Worm (Caenorhabditis elegans) whole organism, mixed stage, embryonic: ENCODE data around the gene pqn-15.

Source experiments
- M03D4.4 ChIP-seq: sonication (generic microtip); optimal IDR thresholded peaks from 2 replicates; lab custom pipeline; 2017; ENCODE audit warnings: mild to moderate bottlenecking, missing genetic modification characterization, missing compliant biosample characterization
- bed-3 ChIP-seq: fragments of 200-800 bp; sonication (Bioruptor generic); optimal IDR thresholded peaks from 3 replicates; lab custom pipeline; 2018; ENCODE audit warnings: mild to moderate bottlenecking, missing genetic modification characterization, moderate library complexity, missing compliant biosample characterization
- blmp-1 ChIP-seq: fragments of 150-350 bp; optimal IDR thresholded peaks from 2 replicates; lab custom pipeline; 2014; ENCODE audit warnings: missing biosample characterization, missing genetic modification characterization
- ceh-39 ChIP-seq: fragments of 150-350 bp; optimal IDR thresholded peaks from 2 replicates; lab custom pipeline; 2014; ENCODE audit warnings: missing biosample characterization, missing genetic modification characterization
- ceh-43 ChIP-seq: fragments of 200-800 bp; sonication (Bioruptor generic); optimal IDR thresholded peaks from 2 replicates; lab custom pipeline; 2018; ENCODE audit warnings: mild to moderate bottlenecking, missing genetic modification characterization, moderate library complexity, missing compliant biosample characterization
- ceh-83 ChIP-seq: fragments of 200-800 bp; sonication (Bioruptor generic); optimal IDR thresholded peaks from 2 replicates; lab custom pipeline; 2018; ENCODE audit warnings: mild to moderate bottlenecking, missing genetic modification characterization, missing compliant biosample characterization
- ces-1 ChIP-seq: fragments of 150-350 bp; optimal IDR thresholded peaks from 2 replicates; lab custom pipeline; 2014; ENCODE audit warnings: missing biosample characterization, missing genetic modification reagents, missing genetic modification characterization
- cnd-1 ChIP-seq: fragments of 200-800 bp; sonication (Bioruptor generic); optimal IDR thresholded peaks from 2 replicates; lab custom pipeline; 2018; ENCODE audit warnings: mild to moderate bottlenecking, missing genetic modification characterization, missing compliant biosample characterization
- drap-1 ChIP-seq: fragments of 200-800 bp; sonication (Bioruptor generic); optimal IDR thresholded peaks from 3 replicates; lab custom pipeline; 2018; ENCODE audit warnings: mild to moderate bottlenecking, missing genetic modification characterization, missing compliant biosample characterization
- elt-1 ChIP-seq: sonication (generic microtip); optimal IDR thresholded peaks from 2 replicates; lab custom pipeline; 2017; ENCODE audit warnings: missing genetic modification characterization, mild to moderate bottlenecking, missing compliant biosample characterization, antibody characterized with exemption, moderate library complexity, borderline replicate concordance; ENCODE audit not compliant: insufficient read depth
- elt-3 ChIP-seq: fragments of 150-350 bp; optimal IDR thresholded peaks from 2 replicates; lab custom pipeline; 2014; ENCODE audit warnings: missing biosample characterization, missing genetic modification characterization
- flh-1 ChIP-seq: fragments of 200-800 bp; sonication (Bioruptor generic); optimal IDR thresholded peaks from 2 replicates; lab custom pipeline; 2018; ENCODE audit warnings: mild to moderate bottlenecking, missing genetic modification characterization, moderate library complexity, missing compliant biosample characterization
- ham-2 ChIP-seq: fragments of 200-800 bp; sonication (Bioruptor generic); optimal IDR thresholded peaks from 2 replicates; lab custom pipeline; 2018; ENCODE audit warnings: mild to moderate bottlenecking, missing genetic modification characterization, missing compliant biosample characterization
- hlh-1 ChIP-seq: fragments of 150-350 bp; optimal IDR thresholded peaks from 2 replicates; lab custom pipeline; 2014; ENCODE audit warnings: missing biosample characterization, missing genetic modification reagents, missing genetic modification characterization
- lin-13 ChIP-seq: fragments of 150-350 bp; optimal IDR thresholded peaks from 2 replicates; lab custom pipeline; 2014; ENCODE audit warnings: missing biosample characterization, missing genetic modification characterization
- lin-32 ChIP-seq: fragments of 200-800 bp; sonication (Bioruptor generic); optimal IDR thresholded peaks from 2 replicates; lab custom pipeline; 2018; ENCODE audit warnings: mild to moderate bottlenecking, missing genetic modification characterization, missing compliant biosample characterization
- lsy-2 ChIP-seq: fragments of 150-350 bp; optimal IDR thresholded peaks from 2 replicates; lab custom pipeline; 2014; ENCODE audit warnings: missing biosample characterization, missing genetic modification characterization
- mab-5 ChIP-seq: fragments of 150-350 bp; optimal IDR thresholded peaks from 2 replicates; lab custom pipeline; 2014; ENCODE audit warnings: missing biosample characterization, missing genetic modification characterization
- mep-1 ChIP-seq: fragments of 150-350 bp; optimal IDR thresholded peaks from 2 replicates; lab custom pipeline; 2017; ENCODE audit warnings: missing biosample characterization, missing genetic modification reagents, missing genetic modification characterization, inconsistent platforms
- mls-2 ChIP-seq: sonication (generic microtip); optimal IDR thresholded peaks from 2 replicates; lab custom pipeline; 2016; ENCODE audit warnings: mild to moderate bottlenecking, missing genetic modification characterization, moderate library complexity, missing compliant biosample characterization
- nhr-12 ChIP-seq: fragments of 150-350 bp; optimal IDR thresholded peaks from 2 replicates; lab custom pipeline; 2014; ENCODE audit warnings: missing biosample characterization, missing genetic modification characterization
- nhr-2 ChIP-seq: fragments of 150-350 bp; optimal IDR thresholded peaks from 2 replicates; lab custom pipeline; 2014; ENCODE audit warnings: missing biosample characterization, missing genetic modification characterization
- nhr-237 ChIP-seq: fragments of 150-350 bp; optimal IDR thresholded peaks from 2 replicates; lab custom pipeline; 2014; ENCODE audit warnings: missing biosample characterization, missing genetic modification characterization
- nhr-28 ChIP-seq: fragments of 150-350 bp; optimal IDR thresholded peaks from 2 replicates; lab custom pipeline; 2014; ENCODE audit warnings: missing biosample characterization, missing genetic modification characterization
- nhr-76 ChIP-seq: sonication (generic microtip); optimal IDR thresholded peaks from 2 replicates; lab custom pipeline; 2017; ENCODE audit warnings: missing biosample characterization, missing genetic modification characterization
- pha-4 ChIP-seq: fragments of 150-350 bp; optimal IDR thresholded peaks from 2 replicates; lab custom pipeline; 2018; ENCODE audit warnings: missing biosample characterization, missing genetic modification reagents, missing genetic modification characterization
- sem-2 ChIP-seq: fragments of 200-800 bp; sonication (Bioruptor generic); optimal IDR thresholded peaks from 2 replicates; lab custom pipeline; 2018; ENCODE audit warnings: mild to moderate bottlenecking, missing genetic modification characterization, missing compliant biosample characterization
- snpc-4 ChIP-seq: fragments of 150-350 bp; optimal IDR thresholded peaks from 2 replicates; lab custom pipeline; 2014; ENCODE audit warnings: missing biosample characterization, missing genetic modification characterization
- sptf-1 ChIP-seq: sonication (generic microtip); optimal IDR thresholded peaks from 2 replicates; lab custom pipeline; 2017; ENCODE audit warnings: mild to moderate bottlenecking, missing genetic modification characterization, moderate library complexity, missing compliant biosample characterization
- tbx-8 ChIP-seq: fragments of 200-800 bp; sonication (Bioruptor generic); optimal IDR thresholded peaks from 2 replicates; lab custom pipeline; 2018; ENCODE audit warnings: mild to moderate bottlenecking, missing genetic modification characterization, moderate library complexity, missing compliant biosample characterization
- unc-120 ChIP-seq: sonication (generic microtip); optimal IDR thresholded peaks from 2 replicates; lab custom pipeline; 2017; ENCODE audit warnings: missing genetic modification characterization, missing compliant biosample characterization; ENCODE audit not compliant: poor library complexity, severe bottlenecking
- unc-39 ChIP-seq: fragments of 150-350 bp; optimal IDR thresholded peaks from 2 replicates; lab custom pipeline; 2014; ENCODE audit warnings: missing biosample characterization, missing genetic modification characterization
- unc-62 ChIP-seq: fragments of 150-350 bp; optimal IDR thresholded peaks from 2 replicates; lab custom pipeline; 2014; ENCODE audit warnings: missing biosample characterization, missing genetic modification reagents, missing genetic modification characterization
- zip-8 ChIP-seq: fragments of 150-350 bp; optimal IDR thresholded peaks from 2 replicates; lab custom pipeline; 2014; ENCODE audit warnings: missing biosample characterization, missing genetic modification characterization
- ztf-11 ChIP-seq: fragments of 150-350 bp; optimal IDR thresholded peaks from 2 replicates; lab custom pipeline; 2014; ENCODE audit warnings: missing biosample characterization, missing genetic modification characterization

pqn-15 gene

ce11 chrX:4263820-4264219 lies 42.9 kb downstream of the pqn-15 start:
- TF ChIP-seq elt-3 (tag; lab: Kevin White, UChicago): no peak
- TF ChIP-seq sptf-1 (tag; lab: Kevin White, UChicago): no peak
- TF ChIP-seq lin-32: no peak
- TF ChIP-seq nhr-76 (tag; lab: Kevin White, UChicago): no peak
- no peak for TF ChIP-seq flh-1 (GFP tag; lab: Kevin White, UChicago)
- no peak for TF ChIP-seq unc-62 (GFP tag; lab: Kevin White, UChicago)
- TF ChIP-seq mep-1: no peak
- no peak for TF ChIP-seq ztf-11 (tag; lab: Kevin White, UChicago)
- no peak for TF ChIP-seq ham-2 (GFP tag; lab: Kevin White, UChicago)
- no peak for TF ChIP-seq ces-1 (GFP tag; lab: Kevin White, UChicago)
- no peak for TF ChIP-seq ceh-83 (GFP tag; lab: Kevin White, UChicago)
- TF ChIP-seq nhr-12 (tag; lab: Kevin White, UChicago): no peak
- TF ChIP-seq nhr-2 (tag; lab: Kevin White, UChicago): no peak

DNA sequence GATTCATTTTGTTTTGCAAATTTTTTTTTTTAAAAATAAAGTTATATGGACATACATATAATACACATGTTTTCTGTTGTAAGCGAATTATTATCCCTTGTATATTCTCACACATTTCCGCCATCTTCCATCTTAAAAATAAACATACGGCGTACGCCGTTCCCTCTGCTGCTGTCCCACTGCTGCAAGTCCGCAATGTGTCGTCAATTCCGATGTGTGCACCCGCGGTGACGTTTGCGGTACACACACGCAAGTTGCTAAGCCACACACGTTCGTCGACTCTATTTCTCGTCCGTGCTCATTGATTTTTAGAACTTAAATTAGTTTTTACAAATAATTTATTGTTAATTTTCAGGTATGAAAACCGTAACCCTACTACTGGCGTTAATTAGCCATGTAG lies 46.5 kb downstream of the pqn-15 start, which contains the start of gene C52B9.4:
C52B9.4 (plus strand) TSS at position 356 of the 400 bp plus-strand sequence.
- TF ChIP-seq nhr-12 (tag; lab: Kevin White, UChicago): no peak
- TF ChIP-seq pha-4 (tag; lab: Kevin White, UChicago): peak; percentile 65
- TF ChIP-seq ham-2 (GFP tag; lab: Kevin White, UChicago): no peak
- peak; percentile 8 for TF ChIP-seq mep-1
- TF ChIP-seq lin-13: peak; percentile 51
- TF ChIP-seq sem-2 (GFP tag; lab: Kevin White, UChicago): no peak
- TF ChIP-seq unc-62 (GFP tag; lab: Kevin White, UChicago): no peak

DNA sequence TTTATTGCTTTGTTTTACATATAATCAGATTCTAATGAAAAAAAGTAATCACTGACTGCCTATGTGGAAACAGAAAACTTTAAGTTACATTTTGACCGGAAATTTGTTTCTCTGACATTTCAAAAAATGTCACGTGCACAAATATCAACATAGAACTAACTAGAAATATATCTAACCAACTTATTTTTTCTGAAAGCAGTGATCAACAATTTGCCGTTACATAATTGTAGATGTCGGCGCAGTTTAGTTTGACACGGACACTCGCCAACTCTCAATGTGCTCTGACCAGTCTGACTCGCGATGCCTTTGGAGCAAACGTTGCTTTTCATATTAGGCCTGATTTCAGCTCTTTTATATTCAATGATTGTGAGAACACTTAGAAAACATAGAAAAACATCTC lies 50.0 kb downstream of the pqn-15 start, which contains the start of gene srv-6:
srv-6 (plus strand) TSS at position 301 of the 400 bp plus-strand sequence.
- TF ChIP-seq nhr-76 (tag; lab: Kevin White, UChicago) (no peak), pha-4 (tag; lab: Kevin White, UChicago) (no peak), mab-5 (no peak), ceh-83 (GFP tag; lab: Kevin White, UChicago) (no peak), nhr-28 (tag; lab: Kevin White, UChicago) (no peak), lin-32 (no peak), cnd-1 (tag; lab: Kevin White, UChicago) (no peak), snpc-4 (tag; lab: Kevin White, UChicago) (no peak), unc-62 (GFP tag; lab: Kevin White, UChicago) (no peak), sem-2 (GFP tag; lab: Kevin White, UChicago) (no peak), ztf-11 (tag; lab: Kevin White, UChicago) (no peak), hlh-1 (no peak), elt-3 (tag; lab: Kevin White, UChicago) (no peak), ceh-43 (GFP tag; lab: Kevin White, UChicago) (no peak), unc-39 (no peak)

DNA sequence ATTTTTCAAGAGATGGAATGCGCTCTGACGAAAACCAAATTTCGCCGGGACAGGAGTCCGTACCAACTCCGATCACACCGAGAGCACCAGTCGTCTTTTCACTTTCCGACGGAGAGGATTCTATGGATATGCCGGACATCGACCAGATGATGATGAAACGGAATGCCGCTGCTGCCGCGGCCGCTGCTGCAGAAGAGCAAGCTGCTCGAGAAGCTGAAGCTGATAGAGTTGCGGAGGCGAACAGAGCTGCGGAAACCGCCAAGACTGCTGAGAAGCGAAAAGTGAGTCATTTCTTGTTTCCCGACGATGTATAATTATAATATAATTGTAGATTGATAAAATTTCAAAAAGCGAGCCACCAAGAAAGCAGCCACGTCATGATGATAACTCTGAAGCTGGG lies 51.4 kb downstream of the pqn-15 start:
- no peak for TF ChIP-seq hlh-1
- TF ChIP-seq pha-4 (tag; lab: Kevin White, UChicago): no peak
- no peak for TF ChIP-seq nhr-12 (tag; lab: Kevin White, UChicago)
- no peak for TF ChIP-seq lsy-2 (tag; lab: Kevin White, UChicago)
- TF ChIP-seq mep-1: no peak
- TF ChIP-seq ces-1 (GFP tag; lab: Kevin White, UChicago): no peak
- no peak for TF ChIP-seq tbx-8
- no peak for TF ChIP-seq flh-1 (GFP tag; lab: Kevin White, UChicago)
- TF ChIP-seq ceh-43 (GFP tag; lab: Kevin White, UChicago): no peak
- no peak for TF ChIP-seq nhr-2 (tag; lab: Kevin White, UChicago)
- TF ChIP-seq unc-62 (GFP tag; lab: Kevin White, UChicago): no peak
- TF ChIP-seq, all 35 proteins: peak for 0

ce11 chrX:4254782-4255181 lies 52.0 kb downstream of the pqn-15 start, which contains the start of gene taf-11.1:
Gene taf-11.1 (plus strand): TSS chrX:4255170.
- TF ChIP-seq elt-3 (tag; lab: Kevin White, UChicago) (no peak), lin-32 (no peak), ceh-83 (GFP tag; lab: Kevin White, UChicago) (no peak), unc-120 (no peak), drap-1 (no peak), nhr-237 (tag; lab: Kevin White, UChicago) (no peak), lsy-2 (tag; lab: Kevin White, UChicago) (no peak), mab-5 (no peak), ceh-39 (tag; lab: Kevin White, UChicago) (peak; percentile 29), zip-8 (tag; lab: Kevin White, UChicago) (no peak), nhr-12 (tag; lab: Kevin White, UChicago) (no peak), elt-1 (tag; lab: Kevin White, UChicago) (no peak), ztf-11 (tag; lab: Kevin White, UChicago) (no peak), cnd-1 (tag; lab: Kevin White, UChicago) (peak; percentile 40), nhr-28 (tag; lab: Kevin White, UChicago) (no peak), unc-62 (GFP tag; lab: Kevin White, UChicago) (no peak), sptf-1 (tag; lab: Kevin White, UChicago) (no peak), lin-13 (peak; percentile 7), ceh-43 (GFP tag; lab: Kevin White, UChicago) (no peak), mep-1 (no peak), tbx-8 (no peak), mls-2 (tag; lab: Kevin White, UChicago) (no peak), hlh-1 (peak; percentile 21), sem-2 (GFP tag; lab: Kevin White, UChicago) (no peak), M03D4.4 (tag; lab: Kevin White, UChicago) (no peak), blmp-1 (tag; lab: Kevin White, UChicago) (no peak), snpc-4 (tag; lab: Kevin White, UChicago) (no peak), nhr-2 (tag; lab: Kevin White, UChicago) (no peak), ces-1 (GFP tag; lab: Kevin White, UChicago) (peak; percentile 28), bed-3 (GFP tag; lab: Kevin White, UChicago) (no peak), nhr-76 (tag; lab: Kevin White, UChicago) (no peak), flh-1 (GFP tag; lab: Kevin White, UChicago) (no peak), ham-2 (GFP tag; lab: Kevin White, UChicago) (no peak), pha-4 (tag; lab: Kevin White, UChicago) (no peak), unc-39 (no peak)
